Worm (Caenorhabditis elegans) whole organism, L4/young adult: ENCODE data around the gene Y62H9A.7.

ENCODE experiments used
- W03F9.2 ChIP-seq: fragments of 150-350 bp; optimal IDR thresholded peaks from 2 replicates; lab custom pipeline; 2014; ENCODE audit warnings: missing biosample characterization, missing genetic modification characterization
- dao-5 ChIP-seq: sonication (generic microtip); optimal IDR thresholded peaks from 2 replicates; lab custom pipeline; 2016; ENCODE audit warnings: missing genotype, missing genetic modification characterization, moderate library complexity, missing compliant biosample characterization

ce11 chrX:11875260-11875659, 10.2 kb downstream of the Y62H9A.7 start, which contains the start of gene Y62H9A.1:
- TF ChIP-seq W03F9.2 (tag; lab: Kevin White, UChicago): no peak
- no peak for TF ChIP-seq dao-5 (tag; lab: Kevin White, UChicago)
